Worm (Caenorhabditis elegans) whole organism, L4/young adult: Measurements from ENCODE around the gene set-11.

Experiments
- W03F9.2 ChIP-seq: fragments of 150-350 bp; optimal IDR thresholded peaks from 2 replicates; lab custom pipeline; 2014; ENCODE audit warnings: missing biosample characterization, missing genetic modification characterization
- him-1 ChIP-seq: sonication (generic microtip); optimal IDR thresholded peaks from 2 replicates; lab custom pipeline; 2016; ENCODE audit warnings: missing genotype, missing genetic modification reagents, missing genetic modification characterization, missing compliant biosample characterization

ce11 chrII:2741405-2741804 lies 49.0 kb upstream of the set-11 start:
- TF ChIP-seq W03F9.2, result no peak
- TF ChIP-seq him-1, result no peak
